Fruit fly (Drosophila melanogaster) whole organism, adult: ENCODE results near the gene cyst.
A peak's percentile ranks its signal among the peaks of the same experiment; 100 is the strongest.

Experiments
- CG11617 ChIP-seq: fragments of 200-800 bp; sonication (Bioruptor generic); optimal IDR thresholded peaks from 2 replicates; lab custom pipeline; 2017; ENCODE audit warnings: mild to moderate bottlenecking, missing biosample characterization, missing genetic modification reagents, missing genetic modification characterization
- CG12768 ChIP-seq: fragments of 200-800 bp; sonication (Bioruptor generic); optimal IDR thresholded peaks from 2 replicates; lab custom pipeline; 2017; ENCODE audit warnings: missing biosample characterization, missing genetic modification characterization, mild to moderate bottlenecking, moderate library complexity, missing genetic modification reagents
- CG14711 ChIP-seq: fragments of 200-800 bp; sonication (Bioruptor generic); optimal IDR thresholded peaks from 2 replicates; lab custom pipeline; 2018; ENCODE audit warnings: missing biosample characterization, mild to moderate bottlenecking, missing genetic modification characterization, moderate library complexity
- CG1620 ChIP-seq: fragments of 200-800 bp; sonication (Bioruptor generic); optimal IDR thresholded peaks from 2 replicates; lab custom pipeline; 2016; ENCODE audit warnings: missing biosample characterization, missing genetic modification characterization
- CG33017 ChIP-seq: fragments of 200-800 bp; sonication (Bioruptor generic); optimal IDR thresholded peaks from 2 replicates; lab custom pipeline; 2018; ENCODE audit warnings: missing biosample characterization, mild to moderate bottlenecking, missing genetic modification characterization, moderate library complexity
- CG5204 ChIP-seq: fragments of 200-800 bp; sonication (Bioruptor generic); optimal IDR thresholded peaks from 2 replicates; lab custom pipeline; 2016; ENCODE audit warnings: missing biosample characterization, missing genetic modification characterization
- CG7045 ChIP-seq: fragments of 200-800 bp; sonication (Bioruptor generic); optimal IDR thresholded peaks from 2 replicates; lab custom pipeline; 2017; ENCODE audit warnings: missing biosample characterization, mild to moderate bottlenecking, missing genetic modification characterization
- CG7101 ChIP-seq: fragments of 200-800 bp; sonication (Bioruptor generic); optimal IDR thresholded peaks from 2 replicates; lab custom pipeline; 2018; ENCODE audit warnings: missing biosample characterization, mild to moderate bottlenecking, missing genetic modification characterization, moderate library complexity
- Clk ChIP-seq: fragments of 200-800 bp; sonication (Bioruptor generic); optimal IDR thresholded peaks from 2 replicates; lab custom pipeline; 2017; ENCODE audit warnings: missing biosample characterization, missing genetic modification characterization
- Crg-1 ChIP-seq: fragments of 200-800 bp; sonication (Bioruptor generic); optimal IDR thresholded peaks from 2 replicates; lab custom pipeline; 2016; ENCODE audit warnings: missing biosample characterization, missing genetic modification characterization
- Hr96 ChIP-seq: fragments of 200-800 bp; sonication (Bioruptor generic); optimal IDR thresholded peaks from 2 replicates; lab custom pipeline; 2016; ENCODE audit warnings: missing biosample characterization, missing genetic modification characterization
- Mnt ChIP-seq: fragments of 200-800 bp; sonication (Bioruptor generic); optimal IDR thresholded peaks from 2 replicates; lab custom pipeline; 2016; ENCODE audit warnings: missing biosample characterization, mild to moderate bottlenecking, missing genetic modification characterization
- bab1 ChIP-seq: fragments of 200-800 bp; sonication (Bioruptor generic); optimal IDR thresholded peaks from 3 replicates; lab custom pipeline; 2019; ENCODE audit warnings: missing biosample characterization, mild to moderate bottlenecking, missing genetic modification characterization, moderate library complexity
- cic ChIP-seq: fragments of 200-800 bp; sonication (Bioruptor generic); optimal IDR thresholded peaks from 2 replicates; lab custom pipeline; 2017; ENCODE audit warnings: missing biosample characterization, mild to moderate bottlenecking, missing genetic modification characterization, moderate library complexity
- cnc ChIP-seq, 2 experiments: fragments of >200 bp; optimal IDR thresholded peaks; 2 replicates each; lab custom pipeline; 2017
- kay ChIP-seq: fragments of 200-800 bp; sonication (Bioruptor generic); peaks from one replicate; lab custom pipeline; 2016; ENCODE audit warnings: missing biosample characterization, missing genetic modification characterization, borderline replicate concordance
- ovo ChIP-seq: fragments of 200-800 bp; sonication (Bioruptor generic); optimal IDR thresholded peaks from 2 replicates; lab custom pipeline; 2016; ENCODE audit warnings: missing biosample characterization, missing genetic modification characterization
- pad ChIP-seq: fragments of 200-800 bp; sonication (Bioruptor generic); optimal IDR thresholded peaks from 3 replicates; lab custom pipeline; 2017; ENCODE audit warnings: missing biosample characterization, missing genetic modification characterization, mild to moderate bottlenecking, moderate library complexity, missing genetic modification reagents
- tj ChIP-seq: fragments of 200-800 bp; sonication (Bioruptor generic); optimal IDR thresholded peaks from 3 replicates; lab custom pipeline; 2017; ENCODE audit warnings: missing biosample characterization, mild to moderate bottlenecking, missing genetic modification characterization, moderate library complexity
- toe ChIP-seq: fragments of 200-800 bp; sonication (Bioruptor generic); optimal IDR thresholded peaks from 2 replicates; lab custom pipeline; 2016; ENCODE audit warnings: missing biosample characterization, missing genetic modification characterization

cyst gene

DNA sequence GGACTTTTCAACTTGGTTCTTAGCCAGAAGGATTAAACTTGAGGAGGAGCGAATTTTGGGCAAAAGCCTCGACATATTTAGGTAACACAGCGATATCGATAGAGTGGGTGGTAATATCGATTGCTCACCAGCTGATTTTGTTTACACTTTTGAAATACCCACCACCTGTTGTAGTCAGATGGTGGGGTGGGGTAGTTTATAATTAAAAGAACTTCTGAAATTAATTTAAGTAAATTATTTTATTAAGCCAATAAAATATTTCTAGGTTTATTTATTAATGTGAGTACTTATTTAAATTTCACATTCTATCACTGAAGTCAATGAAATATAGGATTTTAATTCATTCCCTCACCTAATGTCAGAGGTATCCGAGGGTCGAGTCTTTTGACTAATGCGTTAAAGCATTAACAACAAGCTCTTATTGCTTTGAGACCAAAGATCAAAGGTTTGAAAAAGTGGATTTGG lies 18.5 kb downstream of the cyst start, which contains the start of the genes CG10194 and CG18094:
CG10194 (minus strand) TSS at position 108 of the 465 bp plus-strand sequence.
CG18094 (plus strand) TSS at position 266 of the 465 bp plus-strand sequence.
- TF ChIP-seq CG7045: no peak
- no peak for TF ChIP-seq cnc (optimal IDR thresholded peaks at IDR 0.05; lab: Kevin White, UChicago)
- peak; percentile 69 for TF ChIP-seq CG14711 (tag; lab: Kevin White, UChicago)
- peak; percentile 36 for TF ChIP-seq Mnt
- peak; percentile 18 for TF ChIP-seq cic (GFP tag; lab: Kevin White, UChicago)
- TF ChIP-seq ovo (GFP tag; lab: Kevin White, UChicago): no peak
- TF ChIP-seq pad (GFP tag; lab: Kevin White, UChicago): no peak
- peak; percentile 60 for TF ChIP-seq CG11617
- TF ChIP-seq Hr96 (GFP tag; lab: Kevin White, UChicago): no peak
- TF ChIP-seq Clk (GFP tag; lab: Kevin White, UChicago): no peak
- no peak for TF ChIP-seq CG1620
- peak; percentile 51 for TF ChIP-seq tj
- TF ChIP-seq kay (GFP tag; lab: Kevin White, UChicago): no peak
- TF ChIP-seq CG33017 (tag; lab: Kevin White, UChicago): peak; percentile 84
- TF ChIP-seq CG12768 (GFP tag; lab: Kevin White, UChicago): peak; percentile 69
- TF ChIP-seq toe (GFP tag; lab: Kevin White, UChicago): no peak
- TF ChIP-seq CG5204 (GFP tag; lab: Kevin White, UChicago): no peak
- TF ChIP-seq CG7101: peak; percentile 68
- no peak for TF ChIP-seq Crg-1 (GFP tag; lab: Kevin White, UChicago)
- TF ChIP-seq bab1 (GFP tag; lab: Kevin White, UChicago): peak; percentile 88

DNA sequence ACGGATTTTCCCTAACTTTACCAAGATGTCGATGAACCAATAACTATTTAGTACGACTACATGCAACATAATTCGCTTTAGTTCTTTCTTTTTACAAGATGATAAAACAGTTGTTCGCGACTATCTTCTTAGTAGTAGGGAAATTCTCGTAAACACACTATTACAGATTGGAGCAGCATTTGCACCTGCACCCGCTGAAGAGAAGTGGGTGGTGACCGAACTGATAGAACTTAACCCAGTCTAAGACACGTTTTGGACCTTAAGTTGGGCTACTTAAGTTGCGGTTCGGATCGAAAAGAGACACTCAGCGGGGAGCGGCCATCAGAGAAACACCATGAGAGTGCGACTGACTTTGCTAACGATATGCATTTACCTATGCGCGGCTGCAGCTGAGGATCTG lies 21.4 kb downstream of the cyst start, which contains the start of gene CG13083:
CG13083 (plus strand) TSS at position 301 of the 400 bp plus-strand sequence.
- TF ChIP-seq CG1620 (no peak), CG12768 (GFP tag; lab: Kevin White, UChicago) (no peak), CG5204 (GFP tag; lab: Kevin White, UChicago) (no peak), tj (no peak), cnc (optimal IDR thresholded peaks at IDR 0.05; lab: Kevin White, UChicago) (no peak), CG14711 (tag; lab: Kevin White, UChicago) (no peak), Mnt (no peak), pad (GFP tag; lab: Kevin White, UChicago) (no peak), bab1 (GFP tag; lab: Kevin White, UChicago) (no peak), toe (GFP tag; lab: Kevin White, UChicago) (no peak), Crg-1 (GFP tag; lab: Kevin White, UChicago) (no peak), kay (GFP tag; lab: Kevin White, UChicago) (no peak), Hr96 (GFP tag; lab: Kevin White, UChicago) (no peak)

DNA sequence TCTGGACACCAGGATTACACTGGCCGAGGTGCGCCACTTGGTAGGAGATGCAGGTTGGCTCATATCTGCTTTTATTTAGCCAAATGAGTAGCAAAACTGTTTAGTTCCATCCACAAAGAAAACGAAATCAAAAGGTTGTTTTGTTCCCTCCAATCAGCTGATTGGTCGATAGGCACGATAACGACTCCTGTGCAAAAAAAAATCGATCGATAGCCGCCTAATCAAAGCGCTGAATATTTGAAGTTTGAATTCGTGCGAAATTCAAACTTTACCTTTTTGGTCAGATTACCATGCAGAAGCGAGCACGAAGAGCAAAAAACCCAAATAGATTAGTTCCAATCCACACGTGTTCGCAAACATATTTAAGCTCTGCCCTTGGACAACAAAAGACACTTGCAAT lies 24.0 kb downstream of the cyst start, which contains the start of the genes CG10195 and CG13084:
CG10195 (minus strand) TSS at position 167 of the 400 bp plus-strand sequence.
CG13084 (plus strand) TSS at position 392 of the 400 bp plus-strand sequence.
- no peak for TF ChIP-seq CG12768 (GFP tag; lab: Kevin White, UChicago)
- TF ChIP-seq CG7101: no peak
- TF ChIP-seq CG5204 (GFP tag; lab: Kevin White, UChicago): no peak
- TF ChIP-seq Hr96 (GFP tag; lab: Kevin White, UChicago): no peak
- TF ChIP-seq Crg-1 (GFP tag; lab: Kevin White, UChicago): no peak
- no peak for TF ChIP-seq CG7045
- no peak for TF ChIP-seq Mnt
- no peak for TF ChIP-seq cic (GFP tag; lab: Kevin White, UChicago)
- TF ChIP-seq pad (GFP tag; lab: Kevin White, UChicago): no peak
- TF ChIP-seq cnc (optimal IDR thresholded peaks at IDR 0.05; lab: Kevin White, UChicago): no peak
- no peak for TF ChIP-seq toe (GFP tag; lab: Kevin White, UChicago)

DNA sequence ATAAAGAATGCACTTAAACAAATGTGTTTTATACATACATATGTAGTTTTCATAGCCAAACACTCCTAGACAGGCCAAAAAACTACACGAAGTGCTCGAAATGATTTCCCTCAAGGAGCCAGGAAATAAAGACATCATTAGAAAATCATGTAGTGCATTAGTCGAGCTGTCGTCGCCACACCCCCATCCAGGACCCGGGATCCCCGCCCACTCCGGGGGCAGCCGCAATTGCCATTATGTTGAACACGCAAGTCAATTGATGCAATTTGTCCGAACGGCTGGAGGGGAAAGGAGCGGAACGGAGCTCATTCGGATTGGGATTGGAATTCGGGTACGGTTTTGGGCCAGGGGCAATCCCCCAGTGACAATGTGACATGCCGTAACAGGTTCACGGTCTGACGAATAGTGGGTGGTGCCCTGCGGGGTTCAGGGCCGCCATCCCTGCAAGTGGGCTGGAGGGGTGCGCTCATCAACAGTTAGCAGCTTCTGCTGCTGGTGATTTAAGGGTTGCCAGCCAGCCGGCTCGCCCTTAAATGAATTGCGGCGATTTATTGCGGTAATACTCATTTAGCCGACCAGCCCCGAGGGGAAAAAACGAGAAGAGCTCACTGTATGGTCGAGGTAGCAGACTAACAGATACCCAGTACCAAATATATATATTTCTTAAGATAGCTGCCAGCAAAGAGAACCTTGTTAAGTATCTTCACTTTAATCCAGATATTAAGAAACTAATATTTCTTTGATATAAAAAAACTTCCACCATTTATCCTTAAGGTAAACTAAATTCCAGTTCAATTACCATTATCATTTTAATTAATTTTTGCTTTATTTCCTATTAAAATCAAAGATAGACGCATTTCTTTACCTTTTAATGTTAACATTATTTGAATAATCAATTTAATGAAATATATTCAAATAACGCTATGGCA lies 27.9 kb downstream of the cyst start:
- TF ChIP-seq CG33017 (tag; lab: Kevin White, UChicago) (no peak), CG5204 (GFP tag; lab: Kevin White, UChicago) (no peak), CG7045 (no peak), CG7101 (no peak), CG11617 (no peak), Clk (GFP tag; lab: Kevin White, UChicago) (no peak), ovo (GFP tag; lab: Kevin White, UChicago) (no peak), toe (GFP tag; lab: Kevin White, UChicago) (no peak), bab1 (GFP tag; lab: Kevin White, UChicago) (no peak), Mnt (no peak), cic (GFP tag; lab: Kevin White, UChicago) (no peak), CG12768 (GFP tag; lab: Kevin White, UChicago) (no peak)

DNA sequence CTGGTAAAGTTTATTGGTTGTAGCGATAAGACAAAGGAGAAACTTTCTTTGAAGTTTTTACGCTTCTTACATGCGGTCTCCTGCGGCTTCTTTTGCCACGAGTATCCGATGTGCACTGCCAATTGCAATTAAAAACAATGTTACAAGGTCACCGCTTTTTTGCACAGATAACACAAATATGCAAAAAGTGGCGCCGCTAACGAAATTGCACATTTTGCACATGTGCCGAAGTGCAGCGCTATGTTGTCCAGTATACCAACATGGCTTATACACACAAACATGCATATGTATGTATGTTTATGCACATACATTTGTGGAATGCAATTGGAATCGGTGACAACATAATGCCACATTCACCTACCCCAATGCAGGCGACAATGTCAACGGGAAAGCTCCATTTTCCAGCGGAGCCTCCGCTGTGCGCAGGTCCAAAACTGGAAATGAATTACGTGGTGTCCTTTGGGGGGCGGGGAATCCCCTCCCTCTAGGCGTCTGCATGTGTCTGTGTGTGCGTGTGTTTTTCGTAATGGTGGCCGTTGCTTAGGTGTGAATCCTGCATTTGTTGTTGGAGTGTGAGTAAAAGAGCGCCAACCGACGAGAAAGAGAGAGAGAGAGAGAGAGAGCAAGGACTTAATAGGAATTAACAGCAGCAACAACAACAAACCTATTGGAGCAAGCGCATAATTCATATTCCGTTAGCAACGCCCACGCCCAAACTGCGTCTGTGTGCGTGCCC lies 29.1 kb downstream of the cyst start:
- TF ChIP-seq Hr96 (GFP tag; lab: Kevin White, UChicago) (no peak), CG1620 (no peak), CG14711 (tag; lab: Kevin White, UChicago) (no peak), tj (peak; percentile 98), CG12768 (GFP tag; lab: Kevin White, UChicago) (no peak), cic (GFP tag; lab: Kevin White, UChicago) (no peak), kay (GFP tag; lab: Kevin White, UChicago) (no peak), CG11617 (no peak), CG7045 (no peak), pad (GFP tag; lab: Kevin White, UChicago) (peak; percentile 74), CG33017 (tag; lab: Kevin White, UChicago) (no peak), Crg-1 (GFP tag; lab: Kevin White, UChicago) (no peak)
